Worm (Caenorhabditis elegans): ENCODE results near the gene C14A4.8.

DNA sequence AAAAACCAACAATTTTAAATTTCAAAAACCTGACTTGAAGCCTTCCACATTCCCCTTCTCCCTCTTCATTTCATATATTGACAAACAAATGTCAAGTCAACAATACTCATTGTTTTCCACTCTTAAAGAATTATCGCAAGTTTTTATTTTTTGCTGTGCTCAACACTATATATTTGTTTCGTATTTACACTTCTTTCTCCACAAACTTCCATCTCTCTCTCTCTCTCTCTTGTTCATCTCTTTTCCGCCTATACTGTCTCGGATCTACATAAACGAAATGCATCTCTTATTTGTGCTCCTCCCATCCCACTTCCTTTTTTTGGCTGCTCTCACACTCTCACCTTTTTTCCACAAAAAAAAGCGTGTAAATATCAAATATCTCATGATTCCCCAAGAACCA, 14.8 kb upstream of the C14A4.8 start, which contains the start of gene C14A4.12:
- no peak for TF ChIP-seq snpc-4 (tag; optimal IDR thresholded peaks at IDR 0.05)
- TF ChIP-seq unc-62 (GFP tag; optimal IDR thresholded peaks at IDR 0.05), result no peak
- no peak for TF ChIP-seq fos-1 (tag; optimal IDR thresholded peaks at IDR 0.05)
- no peak for TF ChIP-seq ztf-11 (tag; optimal IDR thresholded peaks at IDR 0.05)
- no peak for TF ChIP-seq nhr-23 (tag; optimal IDR thresholded peaks at IDR 0.05)
- TF ChIP-seq nhr-76 (tag; optimal IDR thresholded peaks at IDR 0.05), result no peak
- TF ChIP-seq ztf-4 (tag; optimal IDR thresholded peaks at IDR 0.05), result no peak
- no peak for TF ChIP-seq mdl-1 (tag; optimal IDR thresholded peaks at IDR 0.05)
- no peak for TF ChIP-seq zag-1 (tag; optimal IDR thresholded peaks at IDR 0.05)
- TF ChIP-seq nhr-43 (tag; optimal IDR thresholded peaks at IDR 0.05; ENCODE audit: poor library complexity, severe bottlenecking), result no peak
- no peak for TF ChIP-seq ceh-82 (tag; optimal IDR thresholded peaks at IDR 0.05)
- TF ChIP-seq nhr-25 (tag; optimal IDR thresholded peaks at IDR 0.05), result no peak
